Fruit fly (Drosophila melanogaster) whole organism, prepupa: ENCODE results near the gene CG5235.

Experiments
- CG10631 ChIP-seq: fragments of 200-800 bp; sonication (Bioruptor generic); optimal IDR thresholded peaks from 2 replicates; lab custom pipeline; 2016; ENCODE audit warnings: missing biosample characterization, missing genetic modification characterization
- CG15336 ChIP-seq: fragments of 200-800 bp; sonication (Bioruptor generic); IDR thresholded peaks from 2 replicates; pipeline ENCODE4 v1.3.6; 2022; ENCODE audit warnings: missing biosample characterization, missing genetic modification characterization
- CG1621 ChIP-seq: fragments of 200-800 bp; sonication (Bioruptor generic); optimal IDR thresholded peaks from 3 replicates; lab custom pipeline; 2018; ENCODE audit warnings: missing biosample characterization, mild to moderate bottlenecking, missing genetic modification characterization
- CG16779 ChIP-seq: fragments of 200-800 bp; sonication (Bioruptor generic); optimal IDR thresholded peaks from 3 replicates; lab custom pipeline; 2017; ENCODE audit warnings: missing biosample characterization, mild to moderate bottlenecking, missing genetic modification characterization
- CG3032 ChIP-seq: fragments of 200-800 bp; optimal IDR thresholded peaks from 2 replicates; lab custom pipeline; 2019; ENCODE audit warnings: missing biosample characterization, mild to moderate bottlenecking, missing genetic modification characterization, moderate library complexity
- CG31627 ChIP-seq: fragments of 200-800 bp; sonication (Bioruptor generic); optimal IDR thresholded peaks from 3 replicates; lab custom pipeline; 2016; ENCODE audit warnings: missing biosample characterization, missing genetic modification characterization
- CG32006 ChIP-seq: fragments of 200-800 bp; sonication (Bioruptor generic); optimal IDR thresholded peaks from 3 replicates; lab custom pipeline; 2017; ENCODE audit warnings: missing biosample characterization, mild to moderate bottlenecking, missing genetic modification characterization
- CG34406 ChIP-seq: fragments of 200-800 bp; sonication (Bioruptor generic); optimal IDR thresholded peaks from 3 replicates; lab custom pipeline; 2016; ENCODE audit warnings: missing biosample characterization, missing genetic modification characterization
- CG3919 ChIP-seq: fragments of 200-800 bp; sonication (Bioruptor generic); optimal IDR thresholded peaks from 3 replicates; lab custom pipeline; 2016; ENCODE audit warnings: missing biosample characterization, missing genetic modification characterization
- CG4318 ChIP-seq: fragments of 200-800 bp; sonication (Bioruptor generic); optimal IDR thresholded peaks from 3 replicates; lab custom pipeline; 2017; ENCODE audit warnings: missing biosample characterization, mild to moderate bottlenecking, missing genetic modification characterization
- CG6163 ChIP-seq: fragments of 200-800 bp; sonication (Bioruptor generic); IDR thresholded peaks from 3 replicates; pipeline ENCODE4 v1.3.6; 2022; ENCODE audit warnings: missing biosample characterization, missing genetic modification characterization
- CG8119 ChIP-seq: fragments of 200-800 bp; sonication (Bioruptor generic); IDR thresholded peaks from 3 replicates; pipeline ENCODE4 v1.3.6; 2022; ENCODE audit warnings: missing biosample characterization, missing genetic modification characterization
- CG8319 ChIP-seq: fragments of 200-800 bp; sonication (Bioruptor generic); optimal IDR thresholded peaks from 3 replicates; lab custom pipeline; 2016; ENCODE audit warnings: missing biosample characterization, missing genetic modification characterization
- CG8632 ChIP-seq: fragments of 200-800 bp; sonication (Bioruptor generic); optimal IDR thresholded peaks from 3 replicates; lab custom pipeline; 2016; ENCODE audit warnings: missing biosample characterization, missing genetic modification characterization
- CG9139 ChIP-seq: fragments of 200-800 bp; sonication (Bioruptor generic); optimal IDR thresholded peaks from 3 replicates; lab custom pipeline; 2017; ENCODE audit warnings: missing biosample characterization, mild to moderate bottlenecking, missing genetic modification characterization
- Eip75B ChIP-seq: fragments of 200-800 bp; sonication (Bioruptor generic); optimal IDR thresholded peaks from 3 replicates; lab custom pipeline; 2016; ENCODE audit warnings: missing biosample characterization, missing genetic modification characterization
- Eip78C ChIP-seq: fragments of 200-800 bp; sonication (Bioruptor generic); peaks from one replicate; lab custom pipeline; 2016; ENCODE audit warnings: missing biosample characterization, missing genetic modification characterization
- Eip93F ChIP-seq: fragments of 200-800 bp; sonication (Bioruptor generic); optimal IDR thresholded peaks from 2 replicates; lab custom pipeline; 2016; ENCODE audit warnings: missing biosample characterization, mild to moderate bottlenecking, missing genetic modification characterization
- Gug ChIP-seq: fragments of 200-800 bp; sonication (Bioruptor generic); IDR thresholded peaks from 2 replicates; pipeline ENCODE4 v1.3.6; 2022; ENCODE audit warnings: missing biosample characterization, missing genetic modification characterization
- Hr38 ChIP-seq: sonication (Bioruptor generic); optimal IDR thresholded peaks from 2 replicates; lab custom pipeline; 2016; ENCODE audit warnings: missing biosample characterization, missing genetic modification characterization
- Hr39 ChIP-seq: fragments of 200-800 bp; sonication (Bioruptor generic); optimal IDR thresholded peaks from 2 replicates; lab custom pipeline; 2016; ENCODE audit warnings: missing biosample characterization, missing genetic modification characterization
- Lpt ChIP-seq: fragments of 200-800 bp; sonication (Bioruptor generic); optimal IDR thresholded peaks from 3 replicates; lab custom pipeline; 2016; ENCODE audit warnings: missing biosample characterization, missing genetic modification characterization
- Met ChIP-seq: fragments of 200-800 bp; sonication (Bioruptor generic); optimal IDR thresholded peaks from 3 replicates; lab custom pipeline; 2016; ENCODE audit warnings: missing biosample characterization, missing genetic modification characterization
- OdsH ChIP-seq: fragments of 200-800 bp; sonication (Bioruptor generic); optimal IDR thresholded peaks from 3 replicates; lab custom pipeline; 2016; ENCODE audit warnings: missing biosample characterization, missing genetic modification characterization
- Sox14 ChIP-seq: fragments of 200-800 bp; sonication (Bioruptor generic); optimal IDR thresholded peaks from 3 replicates; lab custom pipeline; 2016; ENCODE audit warnings: missing biosample characterization, missing genetic modification characterization
- achi ChIP-seq: fragments of 200-800 bp; sonication (Bioruptor generic); optimal IDR thresholded peaks from 3 replicates; lab custom pipeline; 2016; ENCODE audit warnings: missing biosample characterization, missing genetic modification characterization
- acj6 ChIP-seq: fragments of 200-800 bp; sonication (Bioruptor generic); optimal IDR thresholded peaks from 3 replicates; lab custom pipeline; 2016; ENCODE audit warnings: missing biosample characterization, missing genetic modification characterization
- cyc ChIP-seq: fragments of 200-800 bp; sonication (Bioruptor generic); optimal IDR thresholded peaks from 3 replicates; lab custom pipeline; 2016; ENCODE audit warnings: missing biosample characterization, missing genetic modification characterization
- dac ChIP-seq: fragments of 200-800 bp; sonication (Bioruptor generic); optimal IDR thresholded peaks from 2 replicates; lab custom pipeline; 2017; ENCODE audit warnings: missing biosample characterization, mild to moderate bottlenecking, missing genetic modification characterization
- eg ChIP-seq: fragments of 200-800 bp; sonication (Bioruptor generic); IDR thresholded peaks from 3 replicates; pipeline ENCODE4 v1.3.6; 2022; ENCODE audit warnings: missing biosample characterization, missing genetic modification characterization
- esn ChIP-seq: fragments of 200-800 bp; sonication (Bioruptor generic); optimal IDR thresholded peaks from 2 replicates; lab custom pipeline; 2016; ENCODE audit warnings: missing biosample characterization, mild to moderate bottlenecking, missing genetic modification characterization, moderate library complexity
- fd59A ChIP-seq: fragments of 200-800 bp; sonication (Bioruptor generic); optimal IDR thresholded peaks from 2 replicates; lab custom pipeline; 2017; ENCODE audit warnings: missing biosample characterization, mild to moderate bottlenecking, missing genetic modification characterization, missing genetic modification reagents
- fkh ChIP-seq: fragments of 200-800 bp; sonication (Bioruptor generic); optimal IDR thresholded peaks from 3 replicates; lab custom pipeline; 2017; ENCODE audit warnings: missing biosample characterization, mild to moderate bottlenecking, missing genetic modification characterization, moderate library complexity
- lz ChIP-seq: fragments of 200-800 bp; sonication (Bioruptor generic); optimal IDR thresholded peaks from 3 replicates; lab custom pipeline; 2016; ENCODE audit warnings: missing biosample characterization, missing genetic modification characterization
- net ChIP-seq: fragments of 200-800 bp; sonication (Bioruptor generic); optimal IDR thresholded peaks from 3 replicates; lab custom pipeline; 2016; ENCODE audit warnings: missing biosample characterization, missing genetic modification characterization
- salr ChIP-seq, 2 experiments: fragments of 200-800 bp; sonication (Bioruptor generic); optimal IDR thresholded peaks; 3 replicates each; lab custom pipeline; 2016 to 2018; ENCODE audit warnings: missing biosample characterization in 2 of 2, missing genetic modification characterization in 2 of 2, mild to moderate bottlenecking in 1 of 2
- spab ChIP-seq: fragments of 200-800 bp; sonication (Bioruptor generic); optimal IDR thresholded peaks from 2 replicates; lab custom pipeline; 2017; ENCODE audit warnings: missing biosample characterization, mild to moderate bottlenecking, missing genetic modification characterization, missing genetic modification reagents
- ss ChIP-seq, 2 experiments: fragments of 200-800 bp; sonication (Bioruptor generic); optimal IDR thresholded peaks; 2 replicates in 1 of 2; 3 replicates in 1 of 2; lab custom pipeline; 2017 to 2018; ENCODE audit warnings: mild to moderate bottlenecking in 2 of 2, missing biosample characterization in 2 of 2, missing genetic modification characterization in 2 of 2, moderate library complexity in 1 of 2
- topi ChIP-seq: fragments of 200-800 bp; sonication (Bioruptor generic); optimal IDR thresholded peaks from 3 replicates; lab custom pipeline; 2016; ENCODE audit warnings: missing biosample characterization, missing genetic modification characterization

The CG5235 gene

dm6 chr3L:16131264-16132066, 41.3 kb upstream of the CG5235 start, which contains the start of the genes Trs20 and elg1 (continued):
- TF ChIP-seq CG8119 (no peak), fd59A (GFP tag; lab: Kevin White, UChicago) (no peak), dac (GFP tag; lab: Kevin White, UChicago) (no peak), net (no peak), Sox14 (GFP tag; lab: Kevin White, UChicago) (peak; percentile 30), Eip93F (GFP tag; lab: Kevin White, UChicago) (no peak), CG4318 (GFP tag; lab: Kevin White, UChicago) (no peak), CG3919 (GFP tag; lab: Kevin White, UChicago) (no peak), cyc (GFP tag; lab: Kevin White, UChicago) (peak; percentile 11), Eip75B (GFP tag; lab: Kevin White, UChicago) (no peak), topi (GFP tag; lab: Kevin White, UChicago) (peak; percentile 19), Hr38 (GFP tag; lab: Kevin White, UChicago) (no peak), CG9139 (GFP tag; lab: Kevin White, UChicago) (no peak), CG8632 (GFP tag; lab: Kevin White, UChicago) (peak; percentile 34), CG16779 (tag; lab: Kevin White, UChicago) (no peak), esn (GFP tag; lab: Kevin White, UChicago) (peak; percentile 58), Met (GFP tag; lab: Kevin White, UChicago) (no peak), lz (GFP tag; lab: Kevin White, UChicago) (peak; percentile 38), CG31627 (GFP tag; lab: Kevin White, UChicago) (peak; percentile 13), spab (GFP tag; lab: Kevin White, UChicago) (no peak), CG34406 (GFP tag; lab: Kevin White, UChicago) (peak; percentile 56), Lpt (GFP tag; lab: Kevin White, UChicago) (no peak), CG8319 (GFP tag; lab: Kevin White, UChicago) (peak; percentile 37), CG1621 (no peak), CG32006 (GFP tag; lab: Kevin White, UChicago) (no peak)

dm6 chr3L:16128973-16129745, 39.0 kb upstream of the CG5235 start, which contains the start of gene SsRbeta:
Gene SsRbeta (plus strand): TSS chr3L:16129617.
- TF ChIP-seq CG4318 (GFP tag; lab: Kevin White, UChicago) (no peak), Eip78C (GFP tag; lab: Kevin White, UChicago) (peak; percentile 75), CG3032 (peak; percentile 13), Hr39 (GFP tag; lab: Kevin White, UChicago) (no peak), Gug (peak; percentile 33), CG10631 (GFP tag; lab: Kevin White, UChicago) (peak; percentile 18), eg (GFP tag; lab: Robert Waterston, UW) (peak; percentile 63), Eip93F (GFP tag; lab: Kevin White, UChicago) (peak; percentile 78), salr (GFP tag; optimal IDR thresholded peaks at IDR 0.05; lab: Kevin White, UChicago) (no peak), OdsH (GFP tag; lab: Kevin White, UChicago) (peak; percentile 43), ss (GFP tag; optimal IDR thresholded peaks at IDR 0.05; lab: Kevin White, UChicago) (no peak), esn (GFP tag; lab: Kevin White, UChicago) (peak; percentile 19), Met (GFP tag; lab: Kevin White, UChicago) (peak; percentile 26), acj6 (GFP tag; lab: Kevin White, UChicago) (peak; percentile 38), CG8119 (peak; percentile 19), CG3919 (GFP tag; lab: Kevin White, UChicago) (no peak), CG6163 (GFP tag; lab: Robert Waterston, UW) (peak; percentile 20), CG15336 (GFP tag; lab: Robert Waterston, UW) (peak; percentile 41), fkh (GFP tag; lab: Kevin White, UChicago) (peak; percentile 51), achi (peak; percentile 100), CG32006 (GFP tag; lab: Kevin White, UChicago) (no peak)
